Fruit fly (Drosophila melanogaster) whole organism, prepupa: ENCODE data around the gene Pdp1.

Experiments
- Blimp-1 ChIP-seq: fragments of 200-800 bp; sonication (Bioruptor generic); optimal IDR thresholded peaks from 3 replicates; lab custom pipeline; 2017; ENCODE audit warnings: missing biosample characterization, missing genetic modification characterization, mild to moderate bottlenecking, moderate library complexity, missing genetic modification reagents
- CG10631 ChIP-seq: fragments of 200-800 bp; sonication (Bioruptor generic); optimal IDR thresholded peaks from 2 replicates; lab custom pipeline; 2016; ENCODE audit warnings: missing biosample characterization, missing genetic modification characterization
- CG11294 ChIP-seq: fragments of 200-800 bp; sonication (Bioruptor generic); IDR thresholded peaks from 2 replicates; pipeline ENCODE4 v1.3.6; 2022; ENCODE audit warnings: missing biosample characterization, missing genetic modification characterization
- CG11762 ChIP-seq: fragments of 200-800 bp; sonication (Bioruptor generic); optimal IDR thresholded peaks from 3 replicates; lab custom pipeline; 2016; ENCODE audit warnings: missing biosample characterization, missing genetic modification characterization; ENCODE audit not compliant: insufficient read depth
- CG11902 ChIP-seq: fragments of 200-800 bp; sonication (Bioruptor generic); optimal IDR thresholded peaks from 3 replicates; lab custom pipeline; 2016; ENCODE audit warnings: missing biosample characterization, missing genetic modification characterization
- CG15336 ChIP-seq: fragments of 200-800 bp; sonication (Bioruptor generic); IDR thresholded peaks from 2 replicates; pipeline ENCODE4 v1.3.6; 2022; ENCODE audit warnings: missing biosample characterization, missing genetic modification characterization
- CG1621 ChIP-seq: fragments of 200-800 bp; sonication (Bioruptor generic); optimal IDR thresholded peaks from 3 replicates; lab custom pipeline; 2018; ENCODE audit warnings: missing biosample characterization, mild to moderate bottlenecking, missing genetic modification characterization
- CG3032 ChIP-seq: fragments of 200-800 bp; optimal IDR thresholded peaks from 2 replicates; lab custom pipeline; 2019; ENCODE audit warnings: missing biosample characterization, mild to moderate bottlenecking, missing genetic modification characterization, moderate library complexity
- CG31627 ChIP-seq: fragments of 200-800 bp; sonication (Bioruptor generic); optimal IDR thresholded peaks from 3 replicates; lab custom pipeline; 2016; ENCODE audit warnings: missing biosample characterization, missing genetic modification characterization
- CG32006 ChIP-seq: fragments of 200-800 bp; sonication (Bioruptor generic); optimal IDR thresholded peaks from 3 replicates; lab custom pipeline; 2017; ENCODE audit warnings: missing biosample characterization, mild to moderate bottlenecking, missing genetic modification characterization
- CG34406 ChIP-seq: fragments of 200-800 bp; sonication (Bioruptor generic); optimal IDR thresholded peaks from 3 replicates; lab custom pipeline; 2016; ENCODE audit warnings: missing biosample characterization, missing genetic modification characterization
- CG3919 ChIP-seq: fragments of 200-800 bp; sonication (Bioruptor generic); optimal IDR thresholded peaks from 3 replicates; lab custom pipeline; 2016; ENCODE audit warnings: missing biosample characterization, missing genetic modification characterization
- CG4318 ChIP-seq: fragments of 200-800 bp; sonication (Bioruptor generic); optimal IDR thresholded peaks from 3 replicates; lab custom pipeline; 2017; ENCODE audit warnings: missing biosample characterization, mild to moderate bottlenecking, missing genetic modification characterization
- CG6163 ChIP-seq: fragments of 200-800 bp; sonication (Bioruptor generic); IDR thresholded peaks from 3 replicates; pipeline ENCODE4 v1.3.6; 2022; ENCODE audit warnings: missing biosample characterization, missing genetic modification characterization
- CG6276 ChIP-seq: fragments of 200-800 bp; sonication (Bioruptor generic); optimal IDR thresholded peaks from 2 replicates; lab custom pipeline; 2017; ENCODE audit warnings: missing biosample characterization, mild to moderate bottlenecking, missing genetic modification characterization
- CG6792 ChIP-seq: fragments of 200-800 bp; sonication (Bioruptor generic); optimal IDR thresholded peaks from 3 replicates; lab custom pipeline; 2016; ENCODE audit warnings: missing biosample characterization, missing genetic modification characterization
- CG6808 ChIP-seq: fragments of 200-800 bp; sonication (Bioruptor generic); optimal IDR thresholded peaks from 3 replicates; lab custom pipeline; 2017; ENCODE audit warnings: missing biosample characterization, missing genetic modification characterization, mild to moderate bottlenecking, moderate library complexity, missing genetic modification reagents
- CG6854 ChIP-seq: fragments of 200-800 bp; sonication (Bioruptor generic); optimal IDR thresholded peaks from 2 replicates; lab custom pipeline; 2017; ENCODE audit warnings: missing biosample characterization, mild to moderate bottlenecking, missing genetic modification characterization
- CG7368 ChIP-seq: fragments of 200-800 bp; sonication (Bioruptor generic); optimal IDR thresholded peaks from 3 replicates; lab custom pipeline; 2016; ENCODE audit warnings: missing biosample characterization, missing genetic modification characterization
- CG8119 ChIP-seq: fragments of 200-800 bp; sonication (Bioruptor generic); IDR thresholded peaks from 3 replicates; pipeline ENCODE4 v1.3.6; 2022; ENCODE audit warnings: missing biosample characterization, missing genetic modification characterization
- CG8319 ChIP-seq: fragments of 200-800 bp; sonication (Bioruptor generic); optimal IDR thresholded peaks from 3 replicates; lab custom pipeline; 2016; ENCODE audit warnings: missing biosample characterization, missing genetic modification characterization
- CG8632 ChIP-seq: fragments of 200-800 bp; sonication (Bioruptor generic); optimal IDR thresholded peaks from 3 replicates; lab custom pipeline; 2016; ENCODE audit warnings: missing biosample characterization, missing genetic modification characterization
- CG9139 ChIP-seq: fragments of 200-800 bp; sonication (Bioruptor generic); optimal IDR thresholded peaks from 3 replicates; lab custom pipeline; 2017; ENCODE audit warnings: missing biosample characterization, mild to moderate bottlenecking, missing genetic modification characterization
- Eip75B ChIP-seq: fragments of 200-800 bp; sonication (Bioruptor generic); optimal IDR thresholded peaks from 3 replicates; lab custom pipeline; 2016; ENCODE audit warnings: missing biosample characterization, missing genetic modification characterization
- Ets21C ChIP-seq: fragments of 200-800 bp; sonication (Bioruptor generic); optimal IDR thresholded peaks from 3 replicates; lab custom pipeline; 2016; ENCODE audit warnings: missing biosample characterization, missing genetic modification characterization
- Ets96B ChIP-seq: fragments of 200-800 bp; optimal IDR thresholded peaks from 2 replicates; lab custom pipeline; 2019; ENCODE audit warnings: missing biosample characterization, mild to moderate bottlenecking, missing genetic modification characterization, moderate library complexity
- Gug ChIP-seq: fragments of 200-800 bp; sonication (Bioruptor generic); IDR thresholded peaks from 2 replicates; pipeline ENCODE4 v1.3.6; 2022; ENCODE audit warnings: missing biosample characterization, missing genetic modification characterization
- Hr4 ChIP-seq: fragments of 200-800 bp; sonication (Bioruptor generic); optimal IDR thresholded peaks from 3 replicates; lab custom pipeline; 2016; ENCODE audit warnings: missing biosample characterization, missing genetic modification characterization
- Lpt ChIP-seq: fragments of 200-800 bp; sonication (Bioruptor generic); optimal IDR thresholded peaks from 3 replicates; lab custom pipeline; 2016; ENCODE audit warnings: missing biosample characterization, missing genetic modification characterization
- Met ChIP-seq: fragments of 200-800 bp; sonication (Bioruptor generic); optimal IDR thresholded peaks from 3 replicates; lab custom pipeline; 2016; ENCODE audit warnings: missing biosample characterization, missing genetic modification characterization
- OdsH ChIP-seq: fragments of 200-800 bp; sonication (Bioruptor generic); optimal IDR thresholded peaks from 3 replicates; lab custom pipeline; 2016; ENCODE audit warnings: missing biosample characterization, missing genetic modification characterization
- Smox ChIP-seq: fragments of 200-800 bp; sonication (Bioruptor generic); optimal IDR thresholded peaks from 3 replicates; lab custom pipeline; 2016; ENCODE audit warnings: missing biosample characterization, missing genetic modification characterization
- Sox102F ChIP-seq: fragments of 200-800 bp; sonication (Bioruptor generic); optimal IDR thresholded peaks from 2 replicates; lab custom pipeline; 2016; ENCODE audit warnings: missing biosample characterization, mild to moderate bottlenecking, missing genetic modification characterization
- Sox14 ChIP-seq: fragments of 200-800 bp; sonication (Bioruptor generic); optimal IDR thresholded peaks from 3 replicates; lab custom pipeline; 2016; ENCODE audit warnings: missing biosample characterization, missing genetic modification characterization
- Sox15 ChIP-seq: fragments of 200-800 bp; sonication (Bioruptor generic); optimal IDR thresholded peaks from 3 replicates; lab custom pipeline; 2016; ENCODE audit warnings: missing biosample characterization, missing genetic modification characterization
- achi ChIP-seq: fragments of 200-800 bp; sonication (Bioruptor generic); optimal IDR thresholded peaks from 3 replicates; lab custom pipeline; 2016; ENCODE audit warnings: missing biosample characterization, missing genetic modification characterization
- acj6 ChIP-seq: fragments of 200-800 bp; sonication (Bioruptor generic); optimal IDR thresholded peaks from 3 replicates; lab custom pipeline; 2016; ENCODE audit warnings: missing biosample characterization, missing genetic modification characterization
- cyc ChIP-seq: fragments of 200-800 bp; sonication (Bioruptor generic); optimal IDR thresholded peaks from 3 replicates; lab custom pipeline; 2016; ENCODE audit warnings: missing biosample characterization, missing genetic modification characterization
- fd59A ChIP-seq: fragments of 200-800 bp; sonication (Bioruptor generic); optimal IDR thresholded peaks from 2 replicates; lab custom pipeline; 2017; ENCODE audit warnings: missing biosample characterization, mild to moderate bottlenecking, missing genetic modification characterization, missing genetic modification reagents
- fkh ChIP-seq: fragments of 200-800 bp; sonication (Bioruptor generic); optimal IDR thresholded peaks from 3 replicates; lab custom pipeline; 2017; ENCODE audit warnings: missing biosample characterization, mild to moderate bottlenecking, missing genetic modification characterization, moderate library complexity
- lz ChIP-seq: fragments of 200-800 bp; sonication (Bioruptor generic); optimal IDR thresholded peaks from 3 replicates; lab custom pipeline; 2016; ENCODE audit warnings: missing biosample characterization, missing genetic modification characterization
- pdm3 ChIP-seq: fragments of 200-800 bp; sonication (Bioruptor generic); optimal IDR thresholded peaks from 3 replicates; lab custom pipeline; 2016; ENCODE audit warnings: missing biosample characterization, missing genetic modification characterization
- salr ChIP-seq, 2 experiments: fragments of 200-800 bp; sonication (Bioruptor generic); optimal IDR thresholded peaks; 3 replicates each; lab custom pipeline; 2016 to 2018; ENCODE audit warnings: missing biosample characterization in 2 of 2, missing genetic modification characterization in 2 of 2, mild to moderate bottlenecking in 1 of 2
- spab ChIP-seq: fragments of 200-800 bp; sonication (Bioruptor generic); optimal IDR thresholded peaks from 2 replicates; lab custom pipeline; 2017; ENCODE audit warnings: missing biosample characterization, mild to moderate bottlenecking, missing genetic modification characterization, missing genetic modification reagents
- vri ChIP-seq: fragments of 200-800 bp; sonication (Bioruptor generic); optimal IDR thresholded peaks from 3 replicates; lab custom pipeline; 2016; ENCODE audit warnings: missing biosample characterization, mild to moderate bottlenecking, missing genetic modification characterization

Gene Pdp1

DNA sequence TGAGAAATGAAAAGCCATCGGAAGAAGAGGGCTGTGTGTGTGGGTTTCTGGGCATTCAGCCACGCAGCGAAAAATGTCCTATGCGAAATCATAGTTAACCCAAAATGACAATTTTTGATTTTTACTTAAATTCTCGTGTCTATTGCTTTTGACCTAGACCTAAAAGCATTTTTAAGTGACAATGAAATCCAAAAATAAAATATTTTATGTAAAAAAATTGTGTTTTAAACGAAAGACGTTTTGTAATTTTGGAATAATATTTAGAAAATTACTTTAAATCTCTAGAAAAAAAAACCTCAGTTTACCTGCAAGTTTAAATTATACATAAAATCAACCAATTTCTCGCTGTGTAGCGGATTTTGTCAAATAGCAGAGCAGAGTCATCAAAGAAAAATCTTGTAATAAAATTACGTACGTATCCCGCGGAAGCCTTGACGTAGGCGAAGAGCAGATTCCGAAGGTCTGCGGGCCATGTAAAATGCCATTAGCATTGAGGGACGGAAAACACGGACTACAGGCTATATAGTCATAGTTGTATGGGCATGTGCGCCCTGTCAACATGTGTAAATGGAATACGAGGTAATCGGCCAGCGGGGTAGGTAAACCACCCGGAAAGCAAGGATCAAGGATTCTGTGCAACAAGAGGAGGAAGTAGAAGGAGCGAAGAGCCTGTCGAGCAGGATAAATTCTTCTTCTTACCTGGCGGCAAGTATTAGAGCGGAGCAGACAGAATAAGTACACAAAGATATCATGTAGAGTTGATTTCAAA lies 42.7 kb upstream of the Pdp1 start (continued):
- TF ChIP-seq Sox14 (no peak), OdsH (GFP tag; lab: Kevin White, UChicago) (no peak), Eip75B (no peak), spab (GFP tag; lab: Kevin White, UChicago) (no peak), CG32006 (peak; percentile 40), CG3919 (GFP tag; lab: Kevin White, UChicago) (no peak), CG6854 (GFP tag; lab: Kevin White, UChicago) (no peak), Sox15 (GFP tag; lab: Kevin White, UChicago) (no peak)
- TF ChIP-seq, all 60 proteins: peak for 8

DNA sequence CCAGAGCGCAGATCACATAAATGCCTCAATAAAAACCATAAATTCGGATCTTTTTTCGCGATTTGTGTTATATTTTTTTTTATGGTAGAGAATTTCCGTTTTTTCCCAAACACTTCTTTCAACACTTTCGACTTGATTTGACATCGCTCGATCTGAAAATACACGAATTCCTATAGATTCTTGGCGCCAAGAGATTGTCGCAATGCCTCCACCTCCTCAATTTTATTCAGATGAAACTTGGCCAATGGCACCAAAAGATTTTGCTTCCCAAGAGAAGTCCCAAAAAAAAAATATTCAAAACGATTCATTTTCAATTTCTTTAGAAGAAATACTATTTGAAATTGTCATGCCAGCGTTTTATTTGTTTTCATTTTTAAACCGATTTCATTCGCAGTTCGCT lies 37.4 kb upstream of the Pdp1 start:
- TF ChIP-seq salr (GFP tag; optimal IDR thresholded peaks at IDR 0.05; lab: Kevin White, UChicago): no peak
- TF ChIP-seq fkh (GFP tag; lab: Kevin White, UChicago): no peak
- TF ChIP-seq CG6808 (GFP tag; lab: Kevin White, UChicago): no peak
- no peak for TF ChIP-seq CG6163 (GFP tag; lab: Robert Waterston, UW)
- TF ChIP-seq Met: no peak
- TF ChIP-seq achi: no peak
- TF ChIP-seq cyc (GFP tag; lab: Kevin White, UChicago): no peak
- TF ChIP-seq Gug (GFP tag; lab: Robert Waterston, UW): no peak
- no peak for TF ChIP-seq Blimp-1
- TF ChIP-seq CG6792: no peak
- TF ChIP-seq CG4318 (GFP tag; lab: Kevin White, UChicago): no peak
- TF ChIP-seq CG10631: no peak
- no peak for TF ChIP-seq Sox102F (GFP tag; lab: Kevin White, UChicago)
- no peak for TF ChIP-seq CG9139
- no peak for TF ChIP-seq CG8319 (GFP tag; lab: Kevin White, UChicago)
- TF ChIP-seq vri: no peak
- no peak for TF ChIP-seq CG31627 (GFP tag; lab: Kevin White, UChicago)

DNA sequence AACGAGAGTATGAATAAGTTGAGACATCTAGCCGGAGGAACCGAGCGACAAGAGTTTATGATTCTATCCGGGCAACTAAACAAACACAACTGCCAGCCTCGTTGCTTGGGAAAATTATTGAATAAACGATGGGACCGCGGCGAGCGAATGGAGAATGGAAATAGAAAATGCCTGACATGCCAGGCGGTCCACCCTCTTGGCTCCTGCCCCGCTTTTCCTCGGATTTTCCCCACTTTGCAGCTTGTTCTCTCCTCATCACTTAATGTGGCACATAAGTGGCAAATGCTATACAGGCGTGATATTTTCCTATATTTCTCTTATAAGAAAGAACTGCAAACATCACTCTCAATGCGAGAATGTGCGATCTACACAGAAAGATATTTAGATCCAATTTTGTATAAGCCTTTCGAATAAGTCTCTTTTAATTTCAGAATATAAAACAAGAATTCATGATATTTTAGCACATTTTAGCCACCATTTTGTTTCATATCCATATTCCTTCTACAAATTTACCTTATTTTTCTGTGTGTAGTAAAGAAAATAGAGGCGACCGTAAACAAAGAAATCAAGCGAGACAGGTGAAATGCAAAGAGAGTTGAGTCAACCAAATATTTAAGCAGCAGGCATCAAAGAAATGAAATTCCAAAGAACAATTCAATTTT lies 36.5 kb upstream of the Pdp1 start:
- TF ChIP-seq CG4318 (GFP tag; lab: Kevin White, UChicago) (peak; percentile 42), lz (GFP tag; lab: Kevin White, UChicago) (no peak), Ets96B (tag; lab: Kevin White, UChicago) (no peak), CG6276 (peak; percentile 73), spab (GFP tag; lab: Kevin White, UChicago) (peak; percentile 11), Lpt (GFP tag; lab: Kevin White, UChicago) (peak; percentile 76), Ets21C (no peak), CG31627 (GFP tag; lab: Kevin White, UChicago) (peak; percentile 50), CG15336 (GFP tag; lab: Robert Waterston, UW) (peak; percentile 83), CG8632 (GFP tag; lab: Kevin White, UChicago) (peak; percentile 47), Met (no peak), CG1621 (no peak), Blimp-1 (no peak), achi (peak; percentile 74), CG6792 (peak; percentile 15), CG11762 (GFP tag; lab: Kevin White, UChicago) (peak; percentile 31), CG11294 (GFP tag; lab: Robert Waterston, UW) (peak; percentile 69), Gug (GFP tag; lab: Robert Waterston, UW) (peak; percentile 59; the same call in 1 of the 2 replicates), Hr4 (GFP tag; lab: Kevin White, UChicago) (peak; percentile 81), Smox (GFP tag; lab: Kevin White, UChicago) (peak; percentile 31), vri (no peak), OdsH (GFP tag; lab: Kevin White, UChicago) (no peak), CG8119 (GFP tag; lab: Robert Waterston, UW) (peak; percentile 71), CG34406 (GFP tag; lab: Kevin White, UChicago) (peak; percentile 48), Eip75B (no peak), CG7368 (GFP tag; lab: Kevin White, UChicago) (peak; percentile 5), CG3032 (peak; percentile 24), Sox15 (GFP tag; lab: Kevin White, UChicago) (no peak), CG3919 (GFP tag; lab: Kevin White, UChicago) (peak; percentile 72), pdm3 (GFP tag; lab: Kevin White, UChicago) (peak; percentile 64), fd59A (peak; percentile 32), fkh (GFP tag; lab: Kevin White, UChicago) (peak; percentile 91), acj6 (GFP tag; lab: Kevin White, UChicago) (peak; percentile 54), CG11902 (peak; percentile 4)
